Fruit fly (Drosophila melanogaster) whole organism, adult: Measurements from ENCODE around the gene CG14270.

Experiments used
- CG11617 ChIP-seq: fragments of 200-800 bp; sonication (Bioruptor generic); optimal IDR thresholded peaks from 2 replicates; lab custom pipeline; 2017; ENCODE audit warnings: mild to moderate bottlenecking, missing biosample characterization, missing genetic modification reagents, missing genetic modification characterization
- CG1620 ChIP-seq: fragments of 200-800 bp; sonication (Bioruptor generic); optimal IDR thresholded peaks from 2 replicates; lab custom pipeline; 2016; ENCODE audit warnings: missing biosample characterization, missing genetic modification characterization
- bab1 ChIP-seq: fragments of 200-800 bp; sonication (Bioruptor generic); optimal IDR thresholded peaks from 3 replicates; lab custom pipeline; 2019; ENCODE audit warnings: missing biosample characterization, mild to moderate bottlenecking, missing genetic modification characterization, moderate library complexity

dm6 chrX:3448893-3449394 is 36.2 kb downstream of the CG14270 start, which contains the start of gene CG12535:
- TF ChIP-seq CG1620 (GFP tag; lab: Kevin White, UChicago) (no peak), CG11617 (GFP tag; lab: Kevin White, UChicago) (no peak), bab1 (GFP tag; lab: Kevin White, UChicago) (no peak)
